Worm (Caenorhabditis elegans) whole organism, L4/young adult: ENCODE results near the gene tdpo-1.

Experiments used
- W03F9.2 ChIP-seq: fragments of 150-350 bp; optimal IDR thresholded peaks from 2 replicates; lab custom pipeline; 2014; ENCODE audit warnings: missing biosample characterization, missing genetic modification characterization
- dao-5 ChIP-seq: sonication (generic microtip); optimal IDR thresholded peaks from 2 replicates; lab custom pipeline; 2016; ENCODE audit warnings: missing genotype, missing genetic modification characterization, moderate library complexity, missing compliant biosample characterization
- him-1 ChIP-seq: sonication (generic microtip); optimal IDR thresholded peaks from 2 replicates; lab custom pipeline; 2016; ENCODE audit warnings: missing genotype, missing genetic modification reagents, missing genetic modification characterization, missing compliant biosample characterization

The tdpo-1 gene

DNA sequence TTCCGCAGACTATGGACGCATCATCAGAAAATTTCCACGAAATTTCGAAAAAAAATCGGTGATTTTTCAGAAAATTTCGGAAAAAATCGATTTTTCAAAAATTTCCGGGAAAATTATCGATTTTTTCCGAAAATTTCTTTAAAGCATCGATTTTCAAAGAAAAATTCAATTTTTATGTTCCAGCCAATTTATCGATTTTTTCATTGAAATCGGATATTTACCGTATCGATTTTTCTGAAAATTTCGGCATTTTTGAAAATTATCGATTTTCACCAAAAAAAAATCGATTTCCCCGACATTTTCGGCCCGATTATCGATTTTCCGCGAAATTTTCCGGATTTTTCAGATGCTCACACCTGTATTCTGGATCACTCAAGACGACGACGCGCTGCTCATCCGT is 5.5 kb downstream of the tdpo-1 start, which contains the start of gene Y48A5A.1:
Gene Y48A5A.1, plus strand, starts transcription at position 347 of the 400 bp plus-strand sequence.
- no peak for TF ChIP-seq him-1 (tag; lab: Kevin White, UChicago)

DNA sequence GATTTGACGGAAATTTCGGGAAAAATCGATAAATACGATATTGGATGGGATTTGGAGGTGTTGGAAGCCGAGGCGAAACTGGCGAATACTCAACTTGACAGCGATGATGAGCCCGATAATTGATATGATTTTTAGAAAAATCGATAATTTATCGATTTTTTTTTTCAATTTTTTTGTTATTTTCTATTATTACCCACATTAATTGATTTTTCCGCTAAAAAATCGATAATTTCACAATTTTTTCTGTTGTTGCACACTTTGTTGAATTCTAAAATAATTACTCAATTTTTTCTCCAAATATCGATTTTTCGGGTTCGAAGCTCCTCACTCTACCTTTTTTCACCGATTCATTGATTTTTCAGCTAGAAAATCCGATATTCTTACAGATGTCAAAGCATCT is 9.7 kb downstream of the tdpo-1 start, which contains the start of gene Y48A5A.3:
Gene Y48A5A.3, plus strand, starts transcription at position 385 of the 400 bp plus-strand sequence.
- TF ChIP-seq him-1 (tag; lab: Kevin White, UChicago): no peak
- no peak for TF ChIP-seq dao-5 (tag; lab: Kevin White, UChicago)
- no peak for TF ChIP-seq W03F9.2 (tag; lab: Kevin White, UChicago)

DNA sequence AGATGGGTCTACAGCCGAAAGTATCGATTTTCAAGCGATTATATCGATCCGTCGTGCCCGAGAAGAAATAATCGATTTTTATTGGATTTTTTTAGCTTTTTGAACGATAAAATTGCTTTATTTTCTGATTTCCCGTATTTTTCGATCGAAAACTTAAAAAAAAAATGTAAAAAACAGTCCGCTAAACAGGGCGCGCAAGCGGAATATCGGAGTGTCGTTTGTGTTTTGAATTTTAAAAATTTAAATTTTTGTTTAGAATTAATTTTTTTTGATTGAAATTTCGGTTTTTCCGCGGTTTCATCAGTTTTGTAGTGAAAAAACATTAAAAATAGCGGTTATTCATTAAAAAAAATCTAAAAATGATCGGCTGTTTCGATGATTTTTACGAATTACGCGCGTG is 10.5 kb downstream of the tdpo-1 start:
- TF ChIP-seq W03F9.2 (tag; lab: Kevin White, UChicago) (no peak), him-1 (tag; lab: Kevin White, UChicago) (no peak), dao-5 (tag; lab: Kevin White, UChicago) (no peak)

DNA sequence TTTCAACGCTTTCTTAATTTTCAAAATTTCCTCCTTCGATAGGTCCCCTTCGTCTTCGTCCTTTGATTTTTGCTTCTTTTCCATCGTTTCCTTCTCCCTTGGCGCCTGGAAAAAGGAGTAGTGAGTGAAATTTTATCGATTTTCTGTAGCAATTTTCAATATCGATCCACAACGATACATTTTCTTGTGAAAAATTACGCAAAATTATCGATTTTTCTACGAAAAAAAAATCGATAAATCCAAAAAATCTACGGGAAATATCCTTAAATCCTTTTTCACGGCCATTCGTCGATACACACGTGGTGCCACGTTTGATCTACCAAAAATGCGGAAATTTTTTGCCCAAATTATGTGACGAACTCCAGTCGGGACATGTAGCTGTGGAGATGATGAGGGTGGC is 11.4 kb downstream of the tdpo-1 start:
- TF ChIP-seq W03F9.2 (tag; lab: Kevin White, UChicago) (no peak), him-1 (tag; lab: Kevin White, UChicago) (no peak), dao-5 (tag; lab: Kevin White, UChicago) (no peak)

DNA sequence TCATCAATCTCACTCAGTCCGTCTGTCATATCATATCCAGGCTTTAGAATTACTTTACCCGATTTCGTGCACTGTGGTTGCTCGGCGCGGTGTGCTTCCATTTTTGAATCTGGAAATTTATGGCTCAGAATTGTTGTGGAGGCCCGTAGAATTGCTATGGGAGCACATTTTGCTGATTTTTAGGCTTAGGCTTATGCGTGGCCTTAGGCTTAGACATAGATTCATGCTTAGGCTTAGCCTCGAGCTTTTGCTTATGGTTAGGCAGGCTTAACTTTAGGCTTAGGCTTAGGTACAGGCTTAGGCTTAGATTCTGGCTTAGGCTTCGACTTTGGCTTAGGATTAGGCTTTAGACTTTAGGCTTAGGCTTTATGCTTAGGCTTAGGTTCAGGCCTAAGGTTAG is 12.6 kb downstream of the tdpo-1 start, which contains the start of gene Y76B12C.4:
Gene Y76B12C.4, minus strand, starts transcription at position 101 of the 400 bp plus-strand sequence.
- TF ChIP-seq him-1 (tag; lab: Kevin White, UChicago) (no peak), dao-5 (tag; lab: Kevin White, UChicago) (no peak), W03F9.2 (tag; lab: Kevin White, UChicago) (no peak)

DNA sequence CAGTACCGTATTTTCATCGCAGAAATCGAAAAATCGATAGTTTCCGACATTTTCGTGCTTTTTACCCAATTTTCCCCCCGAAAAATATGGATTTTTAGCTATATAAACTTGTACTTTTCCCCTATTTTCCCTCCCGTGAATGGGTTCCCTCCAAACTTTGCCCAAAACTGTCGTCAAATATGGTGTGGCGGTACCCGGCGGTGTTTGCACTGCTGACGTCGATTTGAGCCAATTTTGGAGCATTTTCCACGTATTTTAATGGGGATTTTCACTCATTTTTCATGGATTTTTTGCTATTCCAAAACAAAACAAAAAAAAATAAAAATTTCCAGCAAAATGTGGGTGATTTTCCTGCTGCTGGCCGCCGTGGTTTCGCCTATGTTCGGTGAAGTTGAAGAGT is 13.7 kb downstream of the tdpo-1 start, which contains the start of gene Y76B12C.3:
Gene Y76B12C.3, plus strand, starts transcription at position 334 of the 400 bp plus-strand sequence.
- TF ChIP-seq dao-5 (tag; lab: Kevin White, UChicago) (no peak), W03F9.2 (tag; lab: Kevin White, UChicago) (no peak), him-1 (tag; lab: Kevin White, UChicago) (no peak)

DNA sequence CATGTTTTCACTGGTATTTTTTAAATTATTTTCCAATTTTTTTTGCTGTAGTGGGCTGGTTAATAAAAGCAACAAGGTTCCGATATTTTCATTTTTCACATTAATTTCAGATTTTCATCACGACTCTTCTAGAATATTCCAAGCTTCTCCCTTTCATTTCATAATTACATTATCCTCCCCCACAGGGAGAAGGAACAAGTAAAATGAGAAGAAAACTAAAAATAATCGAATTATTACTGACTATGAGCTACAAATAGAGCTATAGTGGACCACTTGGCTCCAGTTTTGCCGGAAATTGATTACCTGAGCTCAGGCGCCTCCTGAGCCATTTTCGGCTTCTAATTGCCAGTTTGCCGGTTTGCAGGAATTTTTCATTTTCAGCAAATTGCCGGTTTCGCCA is 15.9 kb downstream of the tdpo-1 start:
- TF ChIP-seq him-1 (tag; lab: Kevin White, UChicago) (no peak), dao-5 (tag; lab: Kevin White, UChicago) (no peak), W03F9.2 (tag; lab: Kevin White, UChicago) (no peak)

DNA sequence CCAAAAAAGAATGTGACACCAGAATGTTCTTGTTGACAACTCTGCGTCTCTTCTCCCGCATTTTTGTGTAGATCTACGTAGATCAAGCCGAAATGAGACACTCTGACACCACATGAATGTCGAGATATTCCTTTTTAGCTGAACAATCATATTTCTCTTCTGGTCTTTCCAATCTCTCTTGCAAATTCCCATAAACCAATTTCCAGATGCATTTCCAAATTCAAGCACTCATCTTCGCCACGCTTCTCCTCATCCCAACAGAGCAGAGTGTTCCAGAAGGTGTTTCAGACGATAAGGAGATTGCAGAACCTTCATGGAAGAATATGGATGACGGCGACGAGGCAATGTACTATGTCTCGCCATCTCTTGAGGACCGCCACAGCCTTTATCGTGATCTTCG is 20.1 kb downstream of the tdpo-1 start, which contains the start of gene Y76B12C.8:
Gene Y76B12C.8, plus strand, starts transcription at position 207 of the 400 bp plus-strand sequence.
- TF ChIP-seq him-1 (tag; lab: Kevin White, UChicago) (no peak), W03F9.2 (tag; lab: Kevin White, UChicago) (no peak), dao-5 (tag; lab: Kevin White, UChicago) (no peak)

DNA sequence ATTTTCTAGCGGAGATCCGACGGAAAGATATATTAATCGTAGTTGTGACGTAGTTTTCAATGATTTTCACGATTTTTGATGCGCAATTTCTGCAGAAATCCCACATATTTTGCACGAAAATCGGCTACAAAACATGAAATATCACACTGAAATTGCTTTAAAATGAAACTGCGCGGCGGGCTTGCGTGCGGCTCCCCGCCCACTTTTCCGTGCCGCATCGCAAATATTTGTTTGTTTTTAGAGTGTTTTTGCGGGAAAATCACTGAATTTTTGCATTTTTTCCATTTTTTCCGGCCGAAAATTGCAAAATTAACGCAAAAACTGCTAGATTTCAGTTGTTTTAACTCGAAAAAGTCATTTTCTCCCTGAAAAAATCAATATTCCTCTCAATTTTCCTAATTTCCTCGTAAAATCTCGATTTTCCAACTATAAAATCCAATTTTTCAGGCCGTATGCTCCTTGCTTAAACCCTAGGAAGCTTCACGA is 21.4 kb downstream of the tdpo-1 start, which contains the start of gene Y76B12C.6:
Gene Y76B12C.6, plus strand, starts transcription at position 436 of the 486 bp plus-strand sequence.
- no peak for TF ChIP-seq W03F9.2 (tag; lab: Kevin White, UChicago)
- TF ChIP-seq dao-5 (tag; lab: Kevin White, UChicago): no peak
- TF ChIP-seq him-1 (tag; lab: Kevin White, UChicago): no peak

DNA sequence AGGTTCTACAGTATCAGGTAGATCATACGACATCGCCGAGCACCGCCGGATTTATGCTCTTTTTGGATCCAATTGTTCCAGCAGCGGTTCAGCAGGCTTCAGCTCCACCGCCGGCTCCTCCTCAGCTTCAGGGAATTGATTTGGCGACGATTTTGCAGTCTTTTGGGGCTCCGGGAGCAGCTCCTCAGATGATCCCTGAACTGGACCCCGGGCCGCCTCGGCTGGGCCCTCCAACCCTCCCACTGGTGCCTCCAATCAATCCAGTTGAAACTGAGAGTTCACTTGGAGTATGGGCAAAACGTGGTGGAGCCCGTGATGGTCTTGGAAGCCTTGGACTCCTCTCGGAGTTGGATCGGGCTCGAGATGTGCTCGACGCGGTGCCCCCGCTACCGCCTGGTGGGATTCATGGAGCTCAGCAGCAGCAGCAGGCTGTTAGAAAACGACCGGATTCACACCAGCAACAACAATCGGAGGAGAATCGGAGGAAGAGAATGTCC is 31.2 kb downstream of the tdpo-1 start:
- TF ChIP-seq him-1 (tag; lab: Kevin White, UChicago): no peak

DNA sequence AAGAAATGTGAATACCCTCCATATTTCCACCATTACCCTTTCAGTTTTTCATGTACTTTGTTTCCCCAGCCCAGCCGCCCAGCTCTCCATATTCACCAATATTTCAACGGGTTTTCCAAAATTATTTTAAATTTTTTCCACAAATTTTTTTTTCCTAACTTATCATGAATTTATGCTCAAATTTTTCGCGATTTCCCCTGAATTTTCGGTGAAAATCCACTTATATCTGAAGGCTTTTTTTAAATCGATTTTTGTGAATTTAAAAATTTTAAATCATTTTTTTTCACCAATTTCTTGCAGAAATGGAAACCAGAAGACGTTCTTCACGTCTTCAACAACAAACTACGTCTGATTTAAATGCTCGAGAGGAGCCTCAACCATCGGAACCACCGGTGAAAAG is 33.1 kb downstream of the tdpo-1 start, which contains the start of gene xpc-1:
Gene xpc-1, plus strand, starts transcription at position 301 of the 400 bp plus-strand sequence.
- TF ChIP-seq him-1 (tag; lab: Kevin White, UChicago): no peak
- TF ChIP-seq dao-5 (tag; lab: Kevin White, UChicago): no peak
- no peak for TF ChIP-seq W03F9.2 (tag; lab: Kevin White, UChicago)

DNA sequence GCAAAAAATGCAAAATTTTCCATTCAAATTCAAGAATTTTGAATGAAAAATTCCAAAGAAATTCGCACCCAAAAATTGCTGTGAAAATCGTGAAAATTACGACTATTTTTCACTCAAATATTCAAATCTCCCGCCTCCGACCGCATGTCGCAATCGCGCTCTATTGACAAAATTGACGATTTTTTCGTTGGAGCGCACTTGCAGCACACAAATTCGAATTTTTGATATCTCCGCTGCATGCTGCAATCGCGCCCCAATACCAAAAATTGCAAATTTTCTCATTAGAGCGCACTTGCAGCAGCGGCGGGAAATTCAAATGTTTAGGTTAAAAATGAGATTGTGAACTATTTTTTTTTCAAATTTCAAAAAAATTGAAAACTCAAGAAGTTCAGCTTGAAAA is 38.1 kb downstream of the tdpo-1 start:
- no peak for TF ChIP-seq dao-5 (tag; lab: Kevin White, UChicago)
- no peak for TF ChIP-seq him-1 (tag; lab: Kevin White, UChicago)
- TF ChIP-seq W03F9.2 (tag; lab: Kevin White, UChicago): no peak

DNA sequence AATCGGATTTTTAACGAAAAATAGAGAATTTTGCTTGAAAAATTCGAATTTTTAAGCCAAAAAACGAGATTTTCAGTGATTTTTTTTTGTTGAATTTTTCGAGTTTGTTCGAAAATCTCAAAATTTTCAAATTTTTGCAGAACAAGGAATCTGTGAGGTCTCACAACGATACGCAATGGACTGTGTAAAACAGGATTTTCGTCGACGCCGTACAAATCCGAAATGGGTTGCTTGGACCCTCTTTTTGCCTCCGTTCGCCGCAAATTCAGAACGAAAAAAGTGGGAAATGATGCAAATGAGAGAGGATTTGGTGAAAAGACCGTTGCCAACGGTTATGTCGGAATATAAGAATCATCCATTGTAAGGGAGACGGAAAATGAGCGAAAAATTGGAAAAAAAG is 42.6 kb downstream of the tdpo-1 start:
- TF ChIP-seq W03F9.2 (tag; lab: Kevin White, UChicago): no peak
- no peak for TF ChIP-seq him-1 (tag; lab: Kevin White, UChicago)
- no peak for TF ChIP-seq dao-5 (tag; lab: Kevin White, UChicago)

DNA sequence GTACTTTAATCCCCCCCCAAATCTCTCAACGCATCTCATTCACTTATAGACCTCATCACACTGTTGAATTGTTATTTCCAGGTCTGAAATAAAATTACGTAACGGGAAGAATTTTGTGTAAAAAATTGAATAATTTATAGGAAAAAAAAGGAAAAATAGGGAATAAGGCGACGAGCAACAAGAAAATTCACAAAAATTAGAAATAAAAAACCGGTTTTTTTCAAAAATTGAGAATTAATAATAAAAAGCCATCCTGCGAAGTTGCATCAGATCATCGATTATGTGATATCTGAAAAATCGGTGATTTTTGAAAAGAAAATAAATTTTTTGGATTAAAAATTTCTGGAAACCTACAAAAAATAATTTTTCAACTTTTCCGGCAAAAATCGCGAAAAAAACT is 49.3 kb downstream of the tdpo-1 start:
- no peak for TF ChIP-seq W03F9.2 (tag; lab: Kevin White, UChicago)
- TF ChIP-seq him-1 (tag; lab: Kevin White, UChicago): no peak
- no peak for TF ChIP-seq dao-5 (tag; lab: Kevin White, UChicago)
